Worm (Caenorhabditis elegans) whole organism, L3 larva: ENCODE data around the gene F54H5.3.

Source experiments
- aly-2 ChIP-seq: fragments of 150-350 bp; optimal IDR thresholded peaks from 2 replicates; lab custom pipeline; 2014; ENCODE audit warnings: missing biosample characterization, missing genetic modification characterization
- ama-1 ChIP-seq: fragments of 150-350 bp; optimal IDR thresholded peaks from 2 replicates; lab custom pipeline; 2018
- ceh-16 ChIP-seq: sonication (generic microtip); optimal IDR thresholded peaks from 2 replicates; lab custom pipeline; 2017; ENCODE audit warnings: missing biosample characterization, missing genetic modification characterization
- ceh-28 ChIP-seq: fragments of 150-350 bp; optimal IDR thresholded peaks from 2 replicates; lab custom pipeline; 2014; ENCODE audit warnings: missing biosample characterization, missing genetic modification reagents, missing genetic modification characterization
- ceh-82 ChIP-seq: fragments of 150-350 bp; optimal IDR thresholded peaks from 2 replicates; lab custom pipeline; 2014; ENCODE audit warnings: missing biosample characterization, missing genetic modification characterization
- ceh-9 ChIP-seq: sonication (generic microtip); optimal IDR thresholded peaks from 2 replicates; lab custom pipeline; 2018; ENCODE audit warnings: missing biosample characterization, missing genetic modification characterization
- daf-12 ChIP-seq: fragments of 150-350 bp; optimal IDR thresholded peaks from 2 replicates; lab custom pipeline; 2014; ENCODE audit warnings: missing biosample characterization, missing genetic modification reagents, missing genetic modification characterization
- egl-27 ChIP-seq: sonication (generic microtip); optimal IDR thresholded peaks from 4 replicates; lab custom pipeline; 2017; ENCODE audit warnings: missing biosample characterization, missing genetic modification reagents, missing genetic modification characterization
- egl-5 ChIP-seq: fragments of 150-350 bp; optimal IDR thresholded peaks from 2 replicates; lab custom pipeline; 2017; ENCODE audit warnings: missing biosample characterization, missing genetic modification reagents, missing genetic modification characterization, inconsistent platforms
- elt-1 ChIP-seq: fragments of 150-350 bp; optimal IDR thresholded peaks from 2 replicates; lab custom pipeline; 2014; ENCODE audit warnings: missing biosample characterization, missing genetic modification characterization
- elt-2 ChIP-seq: sonication (generic microtip); optimal IDR thresholded peaks from 2 replicates; lab custom pipeline; 2016; ENCODE audit warnings: missing genetic modification reagents, mild to moderate bottlenecking, missing genetic modification characterization, missing compliant biosample characterization
- elt-3 ChIP-seq, 3 experiments: fragments of 150-350 bp in 1 of 3; sonication (generic microtip) in 2 of 3; optimal IDR thresholded peaks; 2 replicates in 2 of 3; 4 replicates in 1 of 3; lab custom pipeline; 2014 to 2017; ENCODE audit warnings: missing biosample characterization in 3 of 3, missing genetic modification characterization in 3 of 3
- hmg-11 ChIP-seq: sonication (generic microtip); optimal IDR thresholded peaks from 2 replicates; lab custom pipeline; 2016; ENCODE audit warnings: missing genetic modification characterization, missing compliant biosample characterization
- lin-15B ChIP-seq: fragments of 150-350 bp; optimal IDR thresholded peaks from 2 replicates; lab custom pipeline; 2014; ENCODE audit warnings: missing biosample characterization, missing genetic modification characterization
- lin-39 ChIP-seq: fragments of 150-350 bp; optimal IDR thresholded peaks from 2 replicates; lab custom pipeline; 2018; ENCODE audit warnings: missing biosample characterization, missing genetic modification reagents, missing genetic modification characterization
- lsy-12 ChIP-seq: sonication (generic microtip); optimal IDR thresholded peaks from 2 replicates; lab custom pipeline; 2016; ENCODE audit warnings: mild to moderate bottlenecking, missing genetic modification characterization, missing compliant biosample characterization
- mdl-1 ChIP-seq: fragments of 150-350 bp; optimal IDR thresholded peaks from 2 replicates; lab custom pipeline; 2014; ENCODE audit warnings: missing biosample characterization, missing genetic modification characterization
- mml-1 ChIP-seq: fragments of 150-350 bp; sonication (generic microtip); optimal IDR thresholded peaks from 3 replicates; lab custom pipeline; 2014; ENCODE audit warnings: missing biosample characterization, missing genetic modification characterization
- nfya-1 ChIP-seq: sonication (generic microtip); optimal IDR thresholded peaks from 2 replicates; lab custom pipeline; 2017; ENCODE audit warnings: missing genetic modification characterization, mild to moderate bottlenecking, missing compliant biosample characterization, antibody characterized with exemption, moderate library complexity; ENCODE audit not compliant: insufficient read depth
- nhr-11 ChIP-seq: fragments of 150-350 bp; optimal IDR thresholded peaks from 2 replicates; lab custom pipeline; 2014; ENCODE audit warnings: missing biosample characterization, missing genetic modification characterization
- nhr-12 ChIP-seq: fragments of 150-350 bp; optimal IDR thresholded peaks from 2 replicates; lab custom pipeline; 2014; ENCODE audit warnings: missing biosample characterization, missing genetic modification characterization
- nhr-23 ChIP-seq: fragments of 150-350 bp; optimal IDR thresholded peaks from 2 replicates; lab custom pipeline; 2014; ENCODE audit warnings: missing biosample characterization, missing genetic modification reagents, missing genetic modification characterization
- nhr-237 ChIP-seq: fragments of 150-350 bp; optimal IDR thresholded peaks from 2 replicates; lab custom pipeline; 2014; ENCODE audit warnings: missing biosample characterization, missing genetic modification characterization
- nhr-25 ChIP-seq: sonication (generic microtip); optimal IDR thresholded peaks from 2 replicates; lab custom pipeline; 2017; ENCODE audit warnings: missing biosample characterization, missing genetic modification characterization
- nhr-43 ChIP-seq: sonication (generic microtip); optimal IDR thresholded peaks from 2 replicates; lab custom pipeline; 2016; ENCODE audit warnings: mild to moderate bottlenecking, missing genetic modification characterization, missing compliant biosample characterization; ENCODE audit not compliant: poor library complexity, severe bottlenecking
- nhr-76 ChIP-seq: fragments of 150-350 bp; sonication (generic microtip); optimal IDR thresholded peaks from 5 replicates; lab custom pipeline; 2014; ENCODE audit warnings: missing biosample characterization, missing genetic modification characterization
- nhr-77 ChIP-seq: fragments of 150-350 bp; optimal IDR thresholded peaks from 2 replicates; lab custom pipeline; 2014; ENCODE audit warnings: missing biosample characterization, missing genetic modification characterization
- pha-4 ChIP-seq: fragments of 150-350 bp; optimal IDR thresholded peaks from 2 replicates; lab custom pipeline; 2014; ENCODE audit warnings: missing biosample characterization, missing genetic modification reagents, missing genetic modification characterization
- pqm-1 ChIP-seq: fragments of 150-350 bp; optimal IDR thresholded peaks from 2 replicates; lab custom pipeline; 2017; ENCODE audit warnings: missing biosample characterization, missing genetic modification characterization, inconsistent platforms
- skn-1 ChIP-seq: fragments of 150-350 bp; optimal IDR thresholded peaks from 2 replicates; lab custom pipeline; 2014; ENCODE audit warnings: missing biosample characterization, missing genetic modification characterization
- snpc-4 ChIP-seq: fragments of 150-350 bp; optimal IDR thresholded peaks from 2 replicates; lab custom pipeline; 2014; ENCODE audit warnings: missing biosample characterization, missing genetic modification characterization
- tbx-2 ChIP-seq: sonication (generic microtip); optimal IDR thresholded peaks from 2 replicates; lab custom pipeline; 2016; ENCODE audit warnings: mild to moderate bottlenecking, missing genetic modification characterization, missing compliant biosample characterization
- unc-39 ChIP-seq: sonication (generic microtip); optimal IDR thresholded peaks from 4 replicates; lab custom pipeline; 2017; ENCODE audit warnings: missing biosample characterization, missing genetic modification characterization
- unc-62 ChIP-seq: fragments of 150-350 bp; sonication (generic microtip); optimal IDR thresholded peaks from 4 replicates; lab custom pipeline; 2014; ENCODE audit warnings: missing biosample characterization, missing genetic modification reagents, missing genetic modification characterization
- zag-1 ChIP-seq: fragments of 150-350 bp; optimal IDR thresholded peaks from 2 replicates; lab custom pipeline; 2014; ENCODE audit warnings: missing biosample characterization, missing genetic modification characterization
- ztf-11 ChIP-seq: fragments of 150-350 bp; optimal IDR thresholded peaks from 2 replicates; lab custom pipeline; 2014; ENCODE audit warnings: missing biosample characterization, missing genetic modification characterization
- ztf-4 ChIP-seq: fragments of 150-350 bp; optimal IDR thresholded peaks from 2 replicates; lab custom pipeline; 2014; ENCODE audit warnings: missing biosample characterization, missing genetic modification characterization

Gene F54H5.3

ce11 chrII:6597507-6597906 is 24.5 kb upstream of the F54H5.3 start:
- TF ChIP-seq ama-1 (lab: Kevin White, UChicago), result no peak
- TF ChIP-seq nhr-11 (tag; lab: Kevin White, UChicago), result no peak
- TF ChIP-seq nhr-43 (tag; lab: Kevin White, UChicago), result no peak
- no peak for TF ChIP-seq tbx-2

ce11 chrII:6598050-6598449 is 23.9 kb upstream of the F54H5.3 start, which contains the start of gene dnj-8:
TSS of gene dnj-8 (minus strand) at chrII:6598080.
- TF ChIP-seq nfya-1 (tag; lab: Kevin White, UChicago), result peak; percentile 60
- TF ChIP-seq mml-1 (tag; lab: Kevin White, UChicago), result no peak
- TF ChIP-seq skn-1 (tag; lab: Kevin White, UChicago), result no peak
- peak; percentile 66 for TF ChIP-seq lin-39
- no peak for TF ChIP-seq ceh-16
- TF ChIP-seq pha-4 (tag; lab: Kevin White, UChicago), result peak; percentile 25
- peak; percentile 23 for TF ChIP-seq lin-15B (tag; lab: Kevin White, UChicago)
- TF ChIP-seq ceh-9 (tag; lab: Kevin White, UChicago), result no peak
- no peak for TF ChIP-seq elt-3 (tag; optimal IDR thresholded peaks at IDR 0.05; lab: Kevin White, UChicago)
- peak; percentile 6 for TF ChIP-seq ama-1 (lab: Kevin White, UChicago)

ce11 chrII:6600973-6601372 is 21.0 kb upstream of the F54H5.3 start, which contains the start of gene vps-33.2:
TSS of gene vps-33.2 (plus strand) at chrII:6601216.
- TF ChIP-seq aly-2 (tag; lab: Kevin White, UChicago), result no peak
- TF ChIP-seq nfya-1 (tag; lab: Kevin White, UChicago), result peak; percentile 54
- no peak for TF ChIP-seq daf-12
- peak; percentile 80 for TF ChIP-seq hmg-11 (tag; lab: Kevin White, UChicago)
- peak; percentile 33 for TF ChIP-seq lsy-12
- peak; percentile 3 for TF ChIP-seq nhr-25
- TF ChIP-seq nhr-23 (tag; lab: Kevin White, UChicago), result peak; percentile 9
- no peak for TF ChIP-seq ceh-16
- TF ChIP-seq ceh-28 (tag; lab: Kevin White, UChicago), result no peak
- no peak for TF ChIP-seq zag-1 (tag; lab: Kevin White, UChicago)
- TF ChIP-seq lin-39, result peak; percentile 24
- no peak for TF ChIP-seq nhr-237 (tag; lab: Kevin White, UChicago)
- peak; percentile 19 for TF ChIP-seq elt-2

ce11 chrII:6608626-6609025 is 13.4 kb upstream of the F54H5.3 start:
- no peak for TF ChIP-seq ceh-16
- TF ChIP-seq, all 47 proteins: peak for 0

ce11 chrII:6609315-6609842 is 12.6 kb upstream of the F54H5.3 start, which contains the start of gene epg-5:
TSS of gene epg-5 (minus strand) at chrII:6609365.
- peak; percentile 48 for TF ChIP-seq nfya-1 (tag; lab: Kevin White, UChicago)
- peak; percentile 20 for TF ChIP-seq hmg-11 (tag; lab: Kevin White, UChicago)
- no peak for TF ChIP-seq tbx-2
- TF ChIP-seq pqm-1 (tag; lab: Kevin White, UChicago), result peak; percentile 47
- peak; percentile 62 for TF ChIP-seq elt-2
- peak; percentile 68 for TF ChIP-seq pha-4 (tag; lab: Kevin White, UChicago)
- TF ChIP-seq egl-5, result peak; percentile 41
- TF ChIP-seq lsy-12, result no peak
- no peak for TF ChIP-seq nhr-77

- TF ChIP-seq lin-15B (tag; lab: Kevin White, UChicago) (no peak), mdl-1 (tag; lab: Kevin White, UChicago) (no peak), snpc-4 (tag; lab: Kevin White, UChicago) (no peak), pha-4 (tag; lab: Kevin White, UChicago) (no peak), nhr-76 (tag; lab: Kevin White, UChicago) (no peak), nhr-11 (tag; lab: Kevin White, UChicago) (no peak), unc-62 (GFP tag; lab: Kevin White, UChicago) (no peak), nhr-12 (tag; lab: Kevin White, UChicago) (no peak), zag-1 (tag; lab: Kevin White, UChicago) (no peak), ceh-82 (tag; lab: Kevin White, UChicago) (no peak), elt-1 (tag; lab: Kevin White, UChicago) (no peak), ztf-11 (no peak), egl-27 (tag; lab: Kevin White, UChicago) (no peak), lsy-12 (no peak), egl-5 (no peak), ztf-4 (tag; lab: Kevin White, UChicago) (no peak), unc-39 (tag; lab: Kevin White, UChicago) (no peak)
- TF ChIP-seq, all 47 proteins: peak for 0
These were observed 11.7 kb upstream of the F54H5.3 start for ce11 chrII:6610262-6610661.
